Worm (Caenorhabditis elegans) whole organism, early embryonic: Measurements from ENCODE around the gene ins-34.

Source experiments
- B0310.2 ChIP-seq: sonication (generic microtip); optimal IDR thresholded peaks from 2 replicates; lab custom pipeline; 2016; ENCODE audit warnings: mild to moderate bottlenecking, missing genetic modification characterization, missing compliant biosample characterization
- F13C5.2 ChIP-seq: sonication (generic microtip); optimal IDR thresholded peaks from 2 replicates; lab custom pipeline; 2017; ENCODE audit warnings: mild to moderate bottlenecking, missing genetic modification characterization, inconsistent platforms, missing compliant biosample characterization
- aly-1 ChIP-seq: sonication (generic microtip); optimal IDR thresholded peaks from 2 replicates; lab custom pipeline; 2016; ENCODE audit warnings: missing genetic modification characterization, missing compliant biosample characterization
- ama-1 ChIP-seq: fragments of 150-350 bp; optimal IDR thresholded peaks from 2 replicates; lab custom pipeline; 2014
- ceh-13 ChIP-seq: fragments of 200-800 bp; sonication (Bioruptor generic); optimal IDR thresholded peaks from 2 replicates; lab custom pipeline; 2018; ENCODE audit warnings: mild to moderate bottlenecking, missing genetic modification characterization, missing compliant biosample characterization
- ceh-36 ChIP-seq: sonication (generic microtip); optimal IDR thresholded peaks from 2 replicates; lab custom pipeline; 2016; ENCODE audit warnings: missing genetic modification characterization, inconsistent platforms, missing compliant biosample characterization
- ets-7 ChIP-seq: sonication (generic microtip); optimal IDR thresholded peaks from 2 replicates; lab custom pipeline; 2016; ENCODE audit warnings: missing genotype, missing genetic modification characterization, missing compliant biosample characterization
- flt-1 ChIP-seq: fragments of 200-800 bp; sonication (Bioruptor generic); IDR thresholded peaks from 2 replicates; pipeline ENCODE4 v1.3.6; 2022; ENCODE audit warnings: missing genetic modification characterization, missing compliant biosample characterization
- hmbx-1 ChIP-seq: sonication (generic microtip); optimal IDR thresholded peaks from 2 replicates; lab custom pipeline; 2016; ENCODE audit warnings: mild to moderate bottlenecking, missing genetic modification characterization, missing compliant biosample characterization
- hmg-4 ChIP-seq: fragments of 200-800 bp; sonication (Bioruptor generic); optimal IDR thresholded peaks from 2 replicates; lab custom pipeline; 2018; ENCODE audit warnings: mild to moderate bottlenecking, missing genetic modification characterization, missing compliant biosample characterization
- hnd-1 ChIP-seq: sonication (generic microtip); optimal IDR thresholded peaks from 2 replicates; lab custom pipeline; 2016; ENCODE audit warnings: missing genetic modification characterization, missing compliant biosample characterization
- pes-1 ChIP-seq: fragments of 200-800 bp; sonication (Bioruptor generic); IDR thresholded peaks from 2 replicates; pipeline ENCODE4 v1.3.6; 2022; ENCODE audit warnings: missing genetic modification reagents, missing genetic modification characterization, missing compliant biosample characterization
- scrt-1 ChIP-seq: fragments of 200-800 bp; sonication (Bioruptor generic); IDR thresholded peaks from 2 replicates; pipeline ENCODE4 v1.3.6; 2022; ENCODE audit warnings: missing genetic modification characterization, missing compliant biosample characterization
- sea-1 ChIP-seq: fragments of 200-800 bp; sonication (Bioruptor generic); conservative IDR thresholded peaks from 2 replicates; pipeline ENCODE4 v1.3.6; 2022; ENCODE audit warnings: missing genetic modification characterization, missing compliant biosample characterization
- tbx-11 ChIP-seq: fragments of 200-800 bp; sonication (Bioruptor generic); IDR thresholded peaks from 2 replicates; pipeline ENCODE4 v1.3.6; 2022; ENCODE audit warnings: missing genetic modification characterization, missing compliant biosample characterization
- tbx-37 ChIP-seq: fragments of 200-800 bp; sonication (Bioruptor generic); conservative IDR thresholded peaks from 2 replicates; pipeline ENCODE4 v1.3.6; 2022; ENCODE audit warnings: missing genetic modification reagents, missing genetic modification characterization, missing compliant biosample characterization
- tra-4 ChIP-seq: sonication (generic microtip); optimal IDR thresholded peaks from 2 replicates; lab custom pipeline; 2017; ENCODE audit warnings: missing genetic modification characterization, missing compliant biosample characterization

Gene ins-34

DNA sequence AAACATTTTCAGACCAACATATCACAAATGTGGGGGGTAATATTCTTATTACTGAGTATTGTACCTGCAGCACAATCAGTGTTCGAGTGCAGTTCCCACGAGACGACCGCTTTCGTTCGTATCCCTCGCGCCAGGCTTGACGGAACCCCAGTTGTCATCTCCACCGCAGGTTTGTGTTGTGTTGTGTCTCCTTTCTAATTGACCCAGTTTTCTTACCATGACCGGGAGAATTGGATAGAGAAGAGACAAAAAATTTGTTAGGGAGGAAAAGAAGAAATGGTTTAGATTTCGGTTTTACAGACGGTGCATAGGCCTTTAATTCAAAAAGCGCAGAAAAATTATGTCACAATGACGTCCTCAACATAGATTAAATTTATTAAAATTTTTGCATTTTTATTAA is 15.1 kb upstream of the ins-34 start, which contains the start of gene noah-2:
Gene noah-2 (plus strand): TSS at position 13 of the 400 bp plus-strand sequence.
- TF ChIP-seq ceh-13 (GFP tag; lab: Kevin White, UChicago) = no peak
- no peak for TF ChIP-seq hmg-4
- TF ChIP-seq ama-1 = no peak
- TF ChIP-seq ets-7 (tag; lab: Kevin White, UChicago) = no peak
- TF ChIP-seq aly-1 (tag; lab: Kevin White, UChicago) = no peak
- no peak for TF ChIP-seq pes-1 (GFP tag; lab: Robert Waterston, UW)
- no peak for TF ChIP-seq ceh-36
- TF ChIP-seq tbx-37 = no peak

DNA sequence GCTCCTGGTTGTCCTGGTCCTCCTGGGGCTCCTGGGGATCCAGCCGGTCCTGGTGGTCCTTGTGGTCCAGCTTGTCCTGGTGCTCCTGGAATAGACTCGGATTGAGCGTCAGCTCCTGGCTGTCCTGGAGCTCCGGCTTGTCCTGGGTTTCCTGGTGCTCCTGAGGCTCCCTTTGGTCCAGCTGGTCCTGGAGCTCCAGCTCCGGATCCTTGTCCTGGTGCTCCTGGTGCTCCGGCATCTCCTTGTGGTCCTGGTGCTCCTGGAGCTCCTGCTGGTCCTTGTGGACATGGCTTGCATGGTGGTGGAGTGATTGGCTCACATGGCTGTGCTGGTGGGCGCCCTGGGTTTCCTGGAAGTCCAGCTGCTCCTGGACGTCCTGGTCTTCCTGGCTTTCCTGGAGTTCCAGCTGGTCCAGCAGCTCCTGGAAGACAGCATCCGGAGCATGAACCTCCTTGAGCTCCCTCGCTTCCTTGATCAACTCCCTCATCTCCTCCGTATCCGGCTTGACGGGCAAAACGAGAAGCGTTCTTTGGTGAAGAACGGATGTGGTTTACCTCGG is 7.8 kb upstream of the ins-34 start:
- TF ChIP-seq pes-1 (GFP tag; lab: Robert Waterston, UW) = no peak
- no peak for TF ChIP-seq flt-1 (GFP tag; lab: Robert Waterston, UW)
- TF ChIP-seq ceh-36 = no peak
- no peak for TF ChIP-seq hmbx-1 (tag; lab: Kevin White, UChicago)
- no peak for TF ChIP-seq tra-4
- no peak for TF ChIP-seq B0310.2 (tag; lab: Kevin White, UChicago)
- TF ChIP-seq hmg-4 = no peak
- no peak for TF ChIP-seq ceh-13 (GFP tag; lab: Kevin White, UChicago)
- no peak for TF ChIP-seq hnd-1 (tag; lab: Kevin White, UChicago)
- TF ChIP-seq ets-7 (tag; lab: Kevin White, UChicago) = no peak
- TF ChIP-seq tbx-11 (GFP tag; lab: Robert Waterston, UW) = no peak
- no peak for TF ChIP-seq ama-1

DNA sequence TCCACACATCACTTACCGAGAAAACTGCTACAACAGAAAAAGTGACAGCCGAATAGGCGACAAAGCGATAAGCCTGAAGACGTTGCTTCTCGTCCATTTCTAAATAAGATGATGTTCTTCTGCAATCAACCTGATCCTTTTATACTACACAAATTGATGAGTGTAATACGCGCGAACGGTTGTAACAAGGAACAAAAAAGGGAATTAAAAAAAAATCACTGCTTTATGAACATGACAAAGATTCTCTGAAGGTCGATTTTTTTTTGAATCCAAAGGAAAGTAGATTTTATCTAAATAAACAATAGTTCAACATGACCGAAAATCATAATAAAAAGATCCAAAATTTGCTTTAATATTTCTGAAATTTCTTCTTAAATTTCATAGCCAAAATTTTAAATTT is 7.1 kb upstream of the ins-34 start, which contains the start of gene col-133:
Gene col-133 (minus strand): TSS at position 101 of the 400 bp plus-strand sequence.
- no peak for TF ChIP-seq ama-1
- TF ChIP-seq pes-1 (GFP tag; lab: Robert Waterston, UW) = no peak
- no peak for TF ChIP-seq tra-4
- TF ChIP-seq flt-1 (GFP tag; lab: Robert Waterston, UW) = no peak
- no peak for TF ChIP-seq scrt-1 (GFP tag; lab: Robert Waterston, UW)
- TF ChIP-seq sea-1 (GFP tag; lab: Robert Waterston, UW) = no peak
- no peak for TF ChIP-seq F13C5.2 (tag; lab: Kevin White, UChicago)
- TF ChIP-seq ceh-36 = no peak
- TF ChIP-seq hmg-4 = no peak
- TF ChIP-seq ets-7 (tag; lab: Kevin White, UChicago) = no peak
- TF ChIP-seq B0310.2 (tag; lab: Kevin White, UChicago) = no peak
- no peak for TF ChIP-seq hmbx-1 (tag; lab: Kevin White, UChicago)
- TF ChIP-seq hnd-1 (tag; lab: Kevin White, UChicago) = no peak
- no peak for TF ChIP-seq tbx-37
- no peak for TF ChIP-seq ceh-13 (GFP tag; lab: Kevin White, UChicago)
- TF ChIP-seq aly-1 (tag; lab: Kevin White, UChicago) = no peak
- no peak for TF ChIP-seq tbx-11 (GFP tag; lab: Robert Waterston, UW)

DNA sequence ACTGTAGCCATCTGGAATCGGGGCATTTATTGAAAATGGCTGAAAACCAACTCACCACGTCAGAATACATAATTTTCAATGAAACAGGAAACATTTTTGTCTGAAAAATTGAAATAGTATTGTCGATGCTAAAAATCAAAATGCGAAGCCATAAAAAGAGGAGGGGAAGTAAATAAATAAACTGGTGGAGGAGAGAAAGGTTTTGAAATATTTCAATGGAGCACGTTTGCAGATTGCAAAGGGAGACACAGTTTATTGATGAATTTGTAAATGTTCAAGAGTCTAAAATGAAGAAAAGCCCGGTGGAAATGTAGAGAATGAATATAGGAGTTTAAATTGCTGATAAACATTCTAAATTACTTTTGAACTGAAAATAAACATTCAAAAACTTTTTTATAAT is 3.3 kb upstream of the ins-34 start, which contains the start of gene F52B11.5:
Gene F52B11.5 (minus strand): TSS at position 178 of the 400 bp plus-strand sequence.
- TF ChIP-seq tbx-37 = no peak
- no peak for TF ChIP-seq sea-1 (GFP tag; lab: Robert Waterston, UW)
- no peak for TF ChIP-seq ama-1
- TF ChIP-seq flt-1 (GFP tag; lab: Robert Waterston, UW) = no peak
- TF ChIP-seq F13C5.2 (tag; lab: Kevin White, UChicago) = no peak
- no peak for TF ChIP-seq hmg-4
- TF ChIP-seq pes-1 (GFP tag; lab: Robert Waterston, UW) = no peak
- TF ChIP-seq ceh-36 = no peak
- TF ChIP-seq hmbx-1 (tag; lab: Kevin White, UChicago) = no peak
- TF ChIP-seq ets-7 (tag; lab: Kevin White, UChicago) = no peak
- no peak for TF ChIP-seq scrt-1 (GFP tag; lab: Robert Waterston, UW)
- TF ChIP-seq tbx-11 (GFP tag; lab: Robert Waterston, UW) = no peak
- TF ChIP-seq aly-1 (tag; lab: Kevin White, UChicago) = no peak

DNA sequence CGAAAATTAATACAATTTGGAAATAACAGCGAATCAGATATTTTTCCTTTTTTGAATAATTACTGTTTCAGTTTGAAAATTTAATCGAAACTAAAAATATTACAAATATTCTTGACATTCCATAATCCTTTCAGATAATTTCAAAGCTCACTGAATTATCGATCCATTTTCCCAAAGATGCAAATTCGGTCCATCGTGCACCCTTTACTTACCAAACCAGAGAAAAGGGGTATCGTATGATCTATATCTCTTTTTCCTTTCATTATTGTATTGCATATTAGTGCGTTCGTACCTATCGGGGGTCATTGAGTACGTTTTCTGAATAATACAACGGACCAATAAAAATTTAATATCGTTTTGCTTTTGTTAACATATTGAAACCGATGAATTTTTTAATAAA is 1.6 kb upstream of the ins-34 start:
- TF ChIP-seq ama-1 (no peak), scrt-1 (GFP tag; lab: Robert Waterston, UW) (no peak), hnd-1 (tag; lab: Kevin White, UChicago) (no peak), ets-7 (tag; lab: Kevin White, UChicago) (no peak), sea-1 (GFP tag; lab: Robert Waterston, UW) (no peak), aly-1 (tag; lab: Kevin White, UChicago) (no peak), pes-1 (GFP tag; lab: Robert Waterston, UW) (no peak), tbx-37 (no peak), tra-4 (no peak), ceh-36 (no peak), F13C5.2 (tag; lab: Kevin White, UChicago) (no peak), tbx-11 (GFP tag; lab: Robert Waterston, UW) (no peak), hmbx-1 (tag; lab: Kevin White, UChicago) (no peak), ceh-13 (GFP tag; lab: Kevin White, UChicago) (no peak), B0310.2 (tag; lab: Kevin White, UChicago) (no peak)

DNA sequence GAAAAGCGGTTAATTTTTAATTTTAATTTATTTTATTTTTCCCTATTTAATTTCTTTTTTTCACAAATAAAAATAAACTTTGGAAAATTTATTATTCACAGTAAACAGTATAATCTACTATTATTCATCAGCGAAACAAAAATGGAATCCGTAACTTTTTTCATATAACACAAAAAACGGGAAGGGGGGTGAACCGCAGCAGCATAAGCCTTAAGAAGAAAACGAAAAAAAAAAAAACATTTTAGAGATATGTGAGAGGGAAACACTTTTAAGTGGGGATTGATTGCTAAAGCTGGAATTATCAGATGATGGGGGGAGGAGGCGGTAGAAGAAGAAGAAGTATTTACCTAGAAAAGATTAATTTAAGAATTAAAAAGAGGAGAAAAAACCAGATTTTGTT is 1.3 kb downstream of the ins-34 start:
- TF ChIP-seq tbx-37 (no peak), ets-7 (tag; lab: Kevin White, UChicago) (no peak), ceh-13 (GFP tag; lab: Kevin White, UChicago) (no peak), tbx-11 (GFP tag; lab: Robert Waterston, UW) (no peak), ceh-36 (no peak), aly-1 (tag; lab: Kevin White, UChicago) (no peak), hmbx-1 (tag; lab: Kevin White, UChicago) (no peak), B0310.2 (tag; lab: Kevin White, UChicago) (no peak)

DNA sequence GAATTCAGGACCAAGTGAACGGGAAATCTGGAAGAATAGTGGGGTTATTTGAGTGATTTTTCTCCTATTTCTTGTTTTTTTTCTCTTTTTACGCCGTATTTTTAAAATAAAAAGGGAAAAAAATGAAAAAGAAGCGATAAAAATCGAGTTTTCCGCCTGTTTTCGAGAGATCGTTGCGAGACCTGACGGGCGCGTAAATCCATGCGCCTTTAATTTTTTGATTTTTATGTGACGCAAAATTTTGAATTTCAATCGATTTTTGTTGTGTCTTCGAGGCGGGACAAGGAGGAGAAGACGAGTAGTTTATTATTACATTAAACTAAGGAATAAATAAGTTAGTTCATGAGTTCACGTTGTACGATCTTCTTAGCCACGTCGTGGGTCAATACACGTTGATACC is 7.2 kb downstream of the ins-34 start:
- no peak for TF ChIP-seq ama-1
- no peak for TF ChIP-seq hnd-1 (tag; lab: Kevin White, UChicago)
- no peak for TF ChIP-seq tbx-11 (GFP tag; lab: Robert Waterston, UW)
- TF ChIP-seq hmg-4 = no peak
- no peak for TF ChIP-seq tbx-37
- no peak for TF ChIP-seq hmbx-1 (tag; lab: Kevin White, UChicago)
- TF ChIP-seq ceh-36 = no peak
- no peak for TF ChIP-seq scrt-1 (GFP tag; lab: Robert Waterston, UW)
- TF ChIP-seq B0310.2 (tag; lab: Kevin White, UChicago) = no peak
- TF ChIP-seq tra-4 = no peak
- no peak for TF ChIP-seq sea-1 (GFP tag; lab: Robert Waterston, UW)
- TF ChIP-seq F13C5.2 (tag; lab: Kevin White, UChicago) = no peak
- TF ChIP-seq aly-1 (tag; lab: Kevin White, UChicago) = no peak
- TF ChIP-seq flt-1 (GFP tag; lab: Robert Waterston, UW) = no peak
- TF ChIP-seq ets-7 (tag; lab: Kevin White, UChicago) = no peak
- TF ChIP-seq ceh-13 (GFP tag; lab: Kevin White, UChicago) = no peak
